Fruit fly (Drosophila melanogaster): Measurements from ENCODE around the gene Obp83b.
A peak's percentile ranks its signal among the peaks of the same experiment; 100 is the strongest.

Obp83b gene

dm6 chr3R:6008202-6009062 is 31.8 kb upstream of the Obp83b start, which contains the start of gene Rm62 (continued):
- TF ChIP-seq Fer3 (tag; optimal IDR thresholded peaks at IDR 0.05), result no peak
- no peak for TF ChIP-seq CG3838 (GFP tag; optimal IDR thresholded peaks at IDR 0.05)
- no peak for TF ChIP-seq Hr3 (GFP tag; optimal IDR thresholded peaks at IDR 0.05)
- TF ChIP-seq CG15601 (tag; optimal IDR thresholded peaks at IDR 0.05), result peak; percentile 5
- TF ChIP-seq CG43689 (GFP tag; IDR thresholded peaks at IDR 0.05), result no peak
- TF ChIP-seq sisA (GFP tag; IDR thresholded peaks at IDR 0.05), result no peak
- TF ChIP-seq CG15073 (GFP tag; optimal IDR thresholded peaks at IDR 0.05), result no peak
- no peak for TF ChIP-seq CG6254 (GFP tag; optimal IDR thresholded peaks at IDR 0.05)
- no peak for TF ChIP-seq nom (GFP tag; optimal IDR thresholded peaks at IDR 0.05)
- no peak for TF ChIP-seq Ets65A (GFP tag)
- TF ChIP-seq Six4 (GFP tag; optimal IDR thresholded peaks at IDR 0.05), result no peak
- TF ChIP-seq CG13296 (GFP tag; optimal IDR thresholded peaks at IDR 0.05), result peak; percentile 4
- TF ChIP-seq NFAT (GFP tag; IDR thresholded peaks at IDR 0.05), result peak; percentile 62; the same call in 1 of the 2 replicates
- no peak for TF ChIP-seq Ravus (GFP tag; IDR thresholded peaks at IDR 0.05)
- no peak for TF ChIP-seq CG30403 (GFP tag; optimal IDR thresholded peaks at IDR 0.05)
- TF ChIP-seq CG31224 (GFP tag; IDR thresholded peaks at IDR 0.05), result no peak
- TF ChIP-seq CG16863 (GFP tag; optimal IDR thresholded peaks at IDR 0.05), result no peak
- TF ChIP-seq stwl (tag; optimal IDR thresholded peaks at IDR 0.05), result peak; percentile 43
- no peak for TF ChIP-seq Mes4 (GFP tag; optimal IDR thresholded peaks at IDR 0.05)
- no peak for TF ChIP-seq Sin3A (optimal IDR thresholded peaks at IDR 0.05)
- no peak for TF ChIP-seq CG13123 (GFP tag; optimal IDR thresholded peaks at IDR 0.05)
- no peak for TF ChIP-seq ap (GFP tag; IDR thresholded peaks at IDR 0.05)
- no peak for TF ChIP-seq CHES-1-like (GFP tag; optimal IDR thresholded peaks at IDR 0.05)
- no peak for TF ChIP-seq CG4404 (GFP tag; IDR thresholded peaks at IDR 0.05)
- TF ChIP-seq CG7928 (GFP tag; optimal IDR thresholded peaks at IDR 0.05), result no peak
- TF ChIP-seq NK7.1 (GFP tag; optimal IDR thresholded peaks at IDR 0.05), result no peak
- no peak for TF ChIP-seq Myb (GFP tag; optimal IDR thresholded peaks at IDR 0.05)
- TF ChIP-seq CG7271 (tag; optimal IDR thresholded peaks at IDR 0.05), result no peak
- TF ChIP-seq NC2α (GFP tag; optimal IDR thresholded peaks at IDR 0.05), result no peak
- TF ChIP-seq CG17568 (GFP tag; optimal IDR thresholded peaks at IDR 0.05), result no peak
- TF ChIP-seq CG15514 (GFP tag; optimal IDR thresholded peaks at IDR 0.05), result peak; percentile 52
- TF ChIP-seq Spps (tag; optimal IDR thresholded peaks at IDR 0.05), result no peak
- TF ChIP-seq CG7556 (GFP tag; optimal IDR thresholded peaks at IDR 0.05), result peak; percentile 4
- no peak for TF ChIP-seq CG14014 (GFP tag; IDR thresholded peaks at IDR 0.05)
- TF ChIP-seq amos (GFP tag; IDR thresholded peaks at IDR 0.05; ENCODE audit: partially characterized antibody), result peak; percentile 59; the same call in 1 of the 2 replicates
- TF ChIP-seq gcm2 (GFP tag; optimal IDR thresholded peaks at IDR 0.05), result no peak
- no peak for TF ChIP-seq prd (optimal IDR thresholded peaks at IDR 0.05)
- no peak for TF ChIP-seq prd (GFP tag; IDR thresholded peaks at IDR 0.05)
- no peak for TF ChIP-seq jigr1 (GFP tag; IDR thresholded peaks at IDR 0.05)
- TF ChIP-seq CG11504 (tag; optimal IDR thresholded peaks at IDR 0.05), result no peak
- TF ChIP-seq CG4328 (GFP tag; optimal IDR thresholded peaks at IDR 0.05), result no peak
- TF ChIP-seq tx (GFP tag; optimal IDR thresholded peaks at IDR 0.05), result no peak
- no peak for TF ChIP-seq CG3407 (GFP tag; optimal IDR thresholded peaks at IDR 0.05)
- peak; percentile 36 for TF ChIP-seq ftz-f1 (GFP tag; optimal IDR thresholded peaks at IDR 0.05)
- TF ChIP-seq rib (GFP tag; IDR thresholded peaks at IDR 0.05), result peak; percentile 47; the same call in 1 of the 2 replicates
- TF ChIP-seq run (tag; optimal IDR thresholded peaks at IDR 0.05), result no peak
- peak; percentile 52; the same call in 2 of the 3 replicates for TF ChIP-seq row (GFP tag; IDR thresholded peaks at IDR 0.05)
- peak; percentile 8 for TF ChIP-seq CG2712 (tag; optimal IDR thresholded peaks at IDR 0.05)
- no peak for TF ChIP-seq Vsx1 (GFP tag; optimal IDR thresholded peaks at IDR 0.05)
- no peak for TF ChIP-seq CG2889 (GFP tag; IDR thresholded peaks at IDR 0.05)
- TF ChIP-seq grn (GFP tag; optimal IDR thresholded peaks at IDR 0.05), result no peak

All from whole organism, embryonic.